Worm (Caenorhabditis elegans) whole organism, early embryonic: ENCODE results near the gene F53F8.7.
A peak's percentile ranks its signal among the peaks of the same experiment; 100 is the strongest.

Experiments
- ama-1 ChIP-seq: fragments of 150-350 bp; optimal IDR thresholded peaks from 2 replicates; lab custom pipeline; 2014
- flt-1 ChIP-seq: fragments of 200-800 bp; sonication (Bioruptor generic); IDR thresholded peaks from 2 replicates; pipeline ENCODE4 v1.3.6; 2022; ENCODE audit warnings: missing genetic modification characterization, missing compliant biosample characterization
- hmbx-1 ChIP-seq: sonication (generic microtip); optimal IDR thresholded peaks from 2 replicates; lab custom pipeline; 2016; ENCODE audit warnings: mild to moderate bottlenecking, missing genetic modification characterization, missing compliant biosample characterization
- hmg-4 ChIP-seq: fragments of 200-800 bp; sonication (Bioruptor generic); optimal IDR thresholded peaks from 2 replicates; lab custom pipeline; 2018; ENCODE audit warnings: mild to moderate bottlenecking, missing genetic modification characterization, missing compliant biosample characterization
- hnd-1 ChIP-seq: sonication (generic microtip); optimal IDR thresholded peaks from 2 replicates; lab custom pipeline; 2016; ENCODE audit warnings: missing genetic modification characterization, missing compliant biosample characterization
- pes-1 ChIP-seq: fragments of 200-800 bp; sonication (Bioruptor generic); IDR thresholded peaks from 2 replicates; pipeline ENCODE4 v1.3.6; 2022; ENCODE audit warnings: missing genetic modification reagents, missing genetic modification characterization, missing compliant biosample characterization
- scrt-1 ChIP-seq: fragments of 200-800 bp; sonication (Bioruptor generic); IDR thresholded peaks from 2 replicates; pipeline ENCODE4 v1.3.6; 2022; ENCODE audit warnings: missing genetic modification characterization, missing compliant biosample characterization
- sea-1 ChIP-seq: fragments of 200-800 bp; sonication (Bioruptor generic); conservative IDR thresholded peaks from 2 replicates; pipeline ENCODE4 v1.3.6; 2022; ENCODE audit warnings: missing genetic modification characterization, missing compliant biosample characterization
- tbx-37 ChIP-seq: fragments of 200-800 bp; sonication (Bioruptor generic); conservative IDR thresholded peaks from 2 replicates; pipeline ENCODE4 v1.3.6; 2022; ENCODE audit warnings: missing genetic modification reagents, missing genetic modification characterization, missing compliant biosample characterization

DNA sequence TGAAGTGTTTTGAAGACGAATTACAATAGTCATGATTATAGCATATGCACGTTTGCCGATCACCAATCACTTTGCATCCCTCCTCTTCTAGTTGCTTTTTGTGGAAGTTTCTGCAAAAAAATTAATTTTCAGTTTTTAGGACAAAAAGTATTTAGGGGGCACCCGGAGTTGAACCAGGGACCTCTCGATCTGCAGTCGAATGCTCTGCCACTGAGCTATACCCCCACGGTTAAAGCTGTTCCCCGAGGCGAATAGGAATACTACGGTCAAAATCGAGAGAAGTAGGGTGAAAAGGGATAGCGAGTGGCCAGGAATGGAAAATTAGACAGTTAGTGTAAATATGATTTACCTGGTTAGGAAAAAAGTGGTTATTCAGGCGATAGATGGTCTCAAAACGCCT, 4.2 kb downstream of the F53F8.7 start:
- TF ChIP-seq ama-1 (lab: Kevin White, UChicago) (no peak), hmbx-1 (tag; lab: Kevin White, UChicago) (peak; percentile 42), sea-1 (GFP tag; lab: Robert Waterston, UW) (peak; percentile 74; the same call in 1 of the 2 replicates), scrt-1 (GFP tag; lab: Robert Waterston, UW) (peak; percentile 83; the same call in 1 of the 2 replicates), flt-1 (GFP tag; lab: Robert Waterston, UW) (peak; percentile 66), pes-1 (GFP tag; lab: Robert Waterston, UW) (peak; percentile 84), hmg-4 (GFP tag; lab: Kevin White, UChicago) (peak; percentile 79), tbx-37 (GFP tag; lab: Robert Waterston, UW) (peak; percentile 66), hnd-1 (tag; lab: Kevin White, UChicago) (peak; percentile 49)
